Worm (Caenorhabditis elegans): ENCODE results near the gene ssp-10.
"Not testable (repeated sequence)": the region's sequence is repeated elsewhere in the genome, so short reads cannot be mapped to it uniquely, and the experiment has no call there.

The ssp-10 gene

ce11 chrIV:9863817-9864216 lies 13.0 kb upstream of the ssp-10 start, which contains the start of gene K07F5.16:
Gene K07F5.16 (plus strand): TSS chrIV:9864117.
- no peak for TF ChIP-seq unc-62 (GFP tag; optimal IDR thresholded peaks at IDR 0.05)

- no peak for TF ChIP-seq unc-62 (GFP tag; optimal IDR thresholded peaks at IDR 0.05)
Observed at ce11 chrIV:9861921-9862320, 11.1 kb upstream of the ssp-10 start, which contains the start of gene K07F5.14. Gene K07F5.14 (plus strand): TSS chrIV:9862221.

- TF ChIP-seq unc-62 (GFP tag; optimal IDR thresholded peaks at IDR 0.05), result no peak
Observed at ce11 chrIV:9858970-9859369, 8.1 kb upstream of the ssp-10 start.

- no peak for TF ChIP-seq unc-62 (GFP tag; optimal IDR thresholded peaks at IDR 0.05)
Observed at ce11 chrIV:9857952-9858488, 7.2 kb upstream of the ssp-10 start, which contains the start of gene npp-1. Gene npp-1 (plus strand): TSS chrIV:9858488.

ce11 chrIV:9855712-9856111 lies 4.9 kb upstream of the ssp-10 start, which contains the start of gene K07F5.12:
Gene K07F5.12 (plus strand): TSS chrIV:9856012.
- TF ChIP-seq unc-62 (GFP tag; optimal IDR thresholded peaks at IDR 0.05), result no peak

- TF ChIP-seq unc-62 (GFP tag; optimal IDR thresholded peaks at IDR 0.05), result no peak
Observed at ce11 chrIV:9854952-9855351, 4.1 kb upstream of the ssp-10 start.

ce11 chrIV:9852818-9853466 lies 2.1 kb upstream of the ssp-10 start:
- no peak for TF ChIP-seq unc-62 (GFP tag; optimal IDR thresholded peaks at IDR 0.05)

- no peak for TF ChIP-seq unc-62 (GFP tag; optimal IDR thresholded peaks at IDR 0.05)
Observed at ce11 chrIV:9852250-9852649, 1.4 kb upstream of the ssp-10 start, which contains the start of gene ssq-1. Gene ssq-1 (plus strand): TSS chrIV:9852550.

ce11 chrIV:9849624-9850023 lies 1.2 kb downstream of the ssp-10 start, which contains the start of gene K07F5.8:
Gene K07F5.8 (minus strand): TSS chrIV:9849724.
- no peak for TF ChIP-seq unc-62 (GFP tag; optimal IDR thresholded peaks at IDR 0.05)

ce11 chrIV:9848075-9848474 lies 2.8 kb downstream of the ssp-10 start, which contains the start of gene K07F5.7:
Gene K07F5.7 (minus strand): TSS chrIV:9848175.
- TF ChIP-seq unc-62 (GFP tag; optimal IDR thresholded peaks at IDR 0.05), result no peak

- no peak for TF ChIP-seq unc-62 (GFP tag; optimal IDR thresholded peaks at IDR 0.05)
Observed at ce11 chrIV:9846574-9846973, 4.3 kb downstream of the ssp-10 start, which contains the start of gene K07F5.6. Gene K07F5.6 (minus strand): TSS chrIV:9846674.

ce11 chrIV:9843760-9844159 lies 7.1 kb downstream of the ssp-10 start, which contains the start of gene nspd-2:
Gene nspd-2 (plus strand): TSS chrIV:9844060.
- TF ChIP-seq unc-62 (GFP tag; optimal IDR thresholded peaks at IDR 0.05), result no peak

- no peak for TF ChIP-seq unc-62 (GFP tag; optimal IDR thresholded peaks at IDR 0.05)
Observed at ce11 chrIV:9842071-9842470, 8.8 kb downstream of the ssp-10 start, which contains the start of gene K07F5.17. Gene K07F5.17 (plus strand): TSS chrIV:9842371.

- no peak for TF ChIP-seq unc-62 (GFP tag; optimal IDR thresholded peaks at IDR 0.05)
Observed at ce11 chrIV:9840984-9841590, 9.7 kb downstream of the ssp-10 start, which contains the start of the genes kin-24 and msp-56. Gene kin-24 (minus strand): TSS chrIV:9841084. Gene msp-56 (plus strand): TSS chrIV:9841540.

- TF ChIP-seq unc-62 (GFP tag; optimal IDR thresholded peaks at IDR 0.05), result not testable (repeated sequence)
Observed at ce11 chrIV:9837349-9837748, 13.5 kb downstream of the ssp-10 start, which contains the start of gene msp-10. Gene msp-10 (plus strand): TSS chrIV:9837649.

- no peak for TF ChIP-seq unc-62 (GFP tag; optimal IDR thresholded peaks at IDR 0.05)
Observed at ce11 chrIV:9836317-9836716, 14.5 kb downstream of the ssp-10 start, which contains the start of gene msp-81. Gene msp-81 (minus strand): TSS chrIV:9836417.

Data from whole organism, dauer.